Worm (Caenorhabditis elegans) whole organism, late embryonic: ENCODE data around the gene F17E9.16.

Source experiments
- C08G9.2 ChIP-seq: sonication (generic microtip); optimal IDR thresholded peaks from 2 replicates; lab custom pipeline; 2016; ENCODE audit warnings: mild to moderate bottlenecking, missing genetic modification characterization, moderate library complexity, missing compliant biosample characterization
- C38D4.7 ChIP-seq: fragments of 200-800 bp; sonication (Bioruptor generic); optimal IDR thresholded peaks from 2 replicates; lab custom pipeline; 2018; ENCODE audit warnings: mild to moderate bottlenecking, missing genetic modification characterization, moderate library complexity, missing compliant biosample characterization
- K02D7.2 ChIP-seq: sonication (generic microtip); optimal IDR thresholded peaks from 2 replicates; lab custom pipeline; 2017; ENCODE audit warnings: mild to moderate bottlenecking, missing genetic modification characterization, missing compliant biosample characterization
- K09A11.1 ChIP-seq: sonication (generic microtip); optimal IDR thresholded peaks from 2 replicates; lab custom pipeline; 2017; ENCODE audit warnings: antibody characterized with exemption, mild to moderate bottlenecking, missing genetic modification characterization, missing compliant biosample characterization; ENCODE audit not compliant: insufficient read depth
- T23F11.4 ChIP-seq: fragments of 200-800 bp; sonication (Bioruptor generic); optimal IDR thresholded peaks from 2 replicates; lab custom pipeline; 2018; ENCODE audit warnings: mild to moderate bottlenecking, missing genetic modification characterization, missing compliant biosample characterization
- Y22D7AL.16 ChIP-seq: sonication (generic microtip); optimal IDR thresholded peaks from 2 replicates; lab custom pipeline; 2016; ENCODE audit warnings: missing genetic modification characterization, missing compliant biosample characterization
- ceh-14 ChIP-seq: sonication (generic microtip); optimal IDR thresholded peaks from 2 replicates; lab custom pipeline; 2016; ENCODE audit warnings: missing genotype, missing genetic modification characterization, missing compliant biosample characterization
- ceh-22 ChIP-seq: sonication (generic microtip); optimal IDR thresholded peaks from 2 replicates; lab custom pipeline; 2017; ENCODE audit warnings: missing biosample characterization, missing genetic modification characterization
- ceh-24 ChIP-seq: sonication (generic microtip); optimal IDR thresholded peaks from 2 replicates; lab custom pipeline; 2016; ENCODE audit warnings: mild to moderate bottlenecking, missing genetic modification characterization, missing compliant biosample characterization
- ceh-30 ChIP-seq: fragments of 150-350 bp; optimal IDR thresholded peaks from 2 replicates; lab custom pipeline; 2014; ENCODE audit warnings: missing biosample characterization, missing genetic modification characterization
- ceh-31 ChIP-seq: sonication (generic microtip); optimal IDR thresholded peaks from 2 replicates; lab custom pipeline; 2016; ENCODE audit warnings: missing genetic modification characterization, missing compliant biosample characterization
- ceh-45 ChIP-seq: fragments of 200-800 bp; sonication (Bioruptor generic); IDR thresholded peaks from 2 replicates; pipeline ENCODE4 v1.3.6; 2022; ENCODE audit warnings: missing genetic modification reagents, missing genetic modification characterization, missing compliant biosample characterization
- ceh-6 ChIP-seq: fragments of 200-800 bp; sonication (Bioruptor generic); optimal IDR thresholded peaks from 2 replicates; lab custom pipeline; 2018; ENCODE audit warnings: mild to moderate bottlenecking, missing genetic modification characterization, missing compliant biosample characterization
- ceh-9 ChIP-seq: sonication (generic microtip); optimal IDR thresholded peaks from 2 replicates; lab custom pipeline; 2016; ENCODE audit warnings: mild to moderate bottlenecking, missing genetic modification characterization, inconsistent platforms, missing compliant biosample characterization
- che-1 ChIP-seq: sonication (generic microtip); optimal IDR thresholded peaks from 2 replicates; lab custom pipeline; 2016; ENCODE audit warnings: mild to moderate bottlenecking, missing genetic modification characterization, missing compliant biosample characterization
- dve-1 ChIP-seq: sonication (generic microtip); optimal IDR thresholded peaks from 2 replicates; lab custom pipeline; 2017; ENCODE audit warnings: antibody characterized with exemption, mild to moderate bottlenecking, missing genetic modification characterization, missing compliant biosample characterization
- elt-2 ChIP-seq: sonication (generic microtip); optimal IDR thresholded peaks from 2 replicates; lab custom pipeline; 2016; ENCODE audit warnings: missing genetic modification reagents, missing genetic modification characterization, missing compliant biosample characterization
- ets-4 ChIP-seq: sonication (generic microtip); optimal IDR thresholded peaks from 2 replicates; lab custom pipeline; 2016; ENCODE audit warnings: missing genetic modification characterization, missing compliant biosample characterization
- eyg-1 ChIP-seq: sonication (generic microtip); optimal IDR thresholded peaks from 2 replicates; lab custom pipeline; 2016; ENCODE audit warnings: missing genotype, missing genetic modification characterization, missing compliant biosample characterization
- fax-1 ChIP-seq: sonication (generic microtip); optimal IDR thresholded peaks from 2 replicates; lab custom pipeline; 2016; ENCODE audit warnings: missing genotype, missing genetic modification characterization, missing compliant biosample characterization
- hlh-15 ChIP-seq: sonication (generic microtip); optimal IDR thresholded peaks from 2 replicates; lab custom pipeline; 2016; ENCODE audit warnings: missing genetic modification characterization, missing compliant biosample characterization
- hlh-6 ChIP-seq: sonication (generic microtip); optimal IDR thresholded peaks from 2 replicates; lab custom pipeline; 2016; ENCODE audit warnings: missing genotype, missing genetic modification characterization, missing compliant biosample characterization
- hlh-8 ChIP-seq: sonication (generic microtip); optimal IDR thresholded peaks from 2 replicates; lab custom pipeline; 2016; ENCODE audit warnings: missing genotype, missing genetic modification characterization, missing compliant biosample characterization
- lim-6 ChIP-seq: sonication (generic microtip); optimal IDR thresholded peaks from 2 replicates; lab custom pipeline; 2016; ENCODE audit warnings: missing genetic modification characterization, missing compliant biosample characterization
- madf-2 ChIP-seq: sonication (generic microtip); optimal IDR thresholded peaks from 2 replicates; lab custom pipeline; 2017; ENCODE audit warnings: missing genetic modification characterization, missing compliant biosample characterization
- mec-3 ChIP-seq: sonication (generic microtip); optimal IDR thresholded peaks from 2 replicates; lab custom pipeline; 2016; ENCODE audit warnings: borderline replicate concordance, missing genetic modification characterization, missing compliant biosample characterization
- nhr-11 ChIP-seq: fragments of 150-350 bp; optimal IDR thresholded peaks from 2 replicates; lab custom pipeline; 2014; ENCODE audit warnings: missing biosample characterization, missing genetic modification characterization
- nhr-232 ChIP-seq: sonication (generic microtip); optimal IDR thresholded peaks from 2 replicates; lab custom pipeline; 2016; ENCODE audit warnings: missing genetic modification characterization, missing compliant biosample characterization
- npax-4 ChIP-seq: sonication (generic microtip); optimal IDR thresholded peaks from 2 replicates; lab custom pipeline; 2016; ENCODE audit warnings: missing genetic modification characterization, missing compliant biosample characterization
- pag-3 ChIP-seq: sonication (generic microtip); optimal IDR thresholded peaks from 2 replicates; lab custom pipeline; 2016; ENCODE audit warnings: missing compliant biosample characterization, missing genetic modification characterization, borderline replicate concordance
- pat-9 ChIP-seq: fragments of 200-800 bp; sonication (Bioruptor generic); optimal IDR thresholded peaks from 2 replicates; lab custom pipeline; 2018; ENCODE audit warnings: mild to moderate bottlenecking, missing genetic modification characterization, moderate library complexity, missing compliant biosample characterization
- pha-4 ChIP-seq: fragments of 150-350 bp; optimal IDR thresholded peaks from 2 replicates; lab custom pipeline; 2018; ENCODE audit warnings: missing biosample characterization, missing genetic modification reagents, missing genetic modification characterization
- pqm-1 ChIP-seq: sonication (generic microtip); optimal IDR thresholded peaks from 2 replicates; lab custom pipeline; 2016; ENCODE audit warnings: missing genetic modification characterization, missing compliant biosample characterization
- pros-1 ChIP-seq: fragments of 150-350 bp; optimal IDR thresholded peaks from 2 replicates; lab custom pipeline; 2014; ENCODE audit warnings: missing biosample characterization, missing genetic modification reagents, missing genetic modification characterization
- rnt-1 ChIP-seq: sonication (generic microtip); optimal IDR thresholded peaks from 2 replicates; lab custom pipeline; 2016; ENCODE audit warnings: missing genetic modification characterization, missing compliant biosample characterization
- sox-2 ChIP-seq: fragments of 200-800 bp; sonication (Bioruptor generic); IDR thresholded peaks from 2 replicates; pipeline ENCODE4 v1.3.6; 2022; ENCODE audit warnings: missing genetic modification reagents, missing genetic modification characterization, missing compliant biosample characterization
- sox-4 ChIP-seq: sonication (generic microtip); optimal IDR thresholded peaks from 2 replicates; lab custom pipeline; 2017; ENCODE audit warnings: mild to moderate bottlenecking, missing genetic modification characterization, inconsistent platforms, missing compliant biosample characterization
- syd-9 ChIP-seq: sonication (generic microtip); optimal IDR thresholded peaks from 2 replicates; lab custom pipeline; 2016; ENCODE audit warnings: mild to moderate bottlenecking, missing genetic modification characterization, moderate library complexity, missing compliant biosample characterization
- tbx-2 ChIP-seq: sonication (generic microtip); optimal IDR thresholded peaks from 2 replicates; lab custom pipeline; 2016; ENCODE audit warnings: missing genetic modification characterization, missing compliant biosample characterization
- tbx-7 ChIP-seq: sonication (generic microtip); optimal IDR thresholded peaks from 2 replicates; lab custom pipeline; 2016; ENCODE audit warnings: missing genotype, missing genetic modification characterization, missing compliant biosample characterization
- unc-3 ChIP-seq, 2 experiments: fragments of 200-800 bp in 1 of 2; sonication (Bioruptor generic) in 1 of 2; sonication (generic microtip) in 1 of 2; conservative IDR thresholded peaks in 1 of 2; optimal IDR thresholded peaks in 1 of 2; 2 replicates each; pipeline versions ENCODE4 v1.3.6 to Lab custom; 2016 to 2022; ENCODE audit warnings: missing compliant biosample characterization in 2 of 2, missing genetic modification characterization in 2 of 2, missing genetic modification reagents in 1 of 2
- unc-42 ChIP-seq: sonication (generic microtip); optimal IDR thresholded peaks from 2 replicates; lab custom pipeline; 2016; ENCODE audit warnings: missing genotype, missing genetic modification characterization, missing compliant biosample characterization
- unc-55 ChIP-seq: sonication (generic microtip); optimal IDR thresholded peaks from 2 replicates; lab custom pipeline; 2017; ENCODE audit warnings: missing biosample characterization, missing genetic modification reagents, missing genetic modification characterization
- unc-86 ChIP-seq: sonication (generic microtip); optimal IDR thresholded peaks from 2 replicates; lab custom pipeline; 2016; ENCODE audit warnings: missing genetic modification characterization, missing compliant biosample characterization
- zip-5 ChIP-seq: sonication (generic microtip); optimal IDR thresholded peaks from 2 replicates; lab custom pipeline; 2016; ENCODE audit warnings: missing genetic modification characterization, missing compliant biosample characterization

The F17E9.16 gene

DNA sequence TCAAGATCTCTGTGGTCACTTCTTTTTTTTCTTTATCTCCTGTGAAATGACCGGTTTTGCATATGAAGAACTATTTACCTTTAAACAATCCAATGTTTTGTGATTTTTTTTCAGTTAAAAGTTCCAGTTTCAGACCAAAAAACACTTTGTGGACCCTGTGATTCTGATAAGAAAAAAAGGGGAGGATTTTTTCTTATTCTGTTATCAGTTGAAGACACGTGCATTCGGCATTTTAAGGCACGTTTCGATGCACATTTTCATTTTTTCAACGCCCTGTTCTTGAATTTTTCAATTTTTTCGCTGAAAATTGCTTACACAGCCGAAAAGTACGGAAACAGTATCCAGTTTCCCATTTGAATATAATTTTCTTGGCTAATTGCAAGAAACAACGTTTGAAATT is 14.2 kb downstream of the F17E9.16 start, which contains the start of gene aagr-1:
Gene aagr-1, plus strand, starts transcription at position 227 of the 400 bp plus-strand sequence.
- no peak for TF ChIP-seq nhr-232 (tag; lab: Kevin White, UChicago)
- TF ChIP-seq pha-4 (tag; lab: Kevin White, UChicago): no peak
- TF ChIP-seq C38D4.7: no peak
- no peak for TF ChIP-seq ceh-9
- no peak for TF ChIP-seq unc-86 (tag; lab: Kevin White, UChicago)
- no peak for TF ChIP-seq ceh-6 (GFP tag; lab: Kevin White, UChicago)
- TF ChIP-seq madf-2 (tag; lab: Kevin White, UChicago): no peak
- no peak for TF ChIP-seq ceh-14 (tag; lab: Kevin White, UChicago)
- TF ChIP-seq Y22D7AL.16: no peak
- TF ChIP-seq sox-4: no peak
- TF ChIP-seq hlh-15 (tag; lab: Kevin White, UChicago): no peak
- TF ChIP-seq pqm-1 (tag; lab: Kevin White, UChicago): no peak
- no peak for TF ChIP-seq syd-9 (tag; lab: Kevin White, UChicago)
- no peak for TF ChIP-seq dve-1 (tag; lab: Kevin White, UChicago)
- no peak for TF ChIP-seq unc-3 (GFP tag; conservative IDR thresholded peaks at IDR 0.05; lab: Robert Waterston, UW)
- TF ChIP-seq unc-3 (tag; optimal IDR thresholded peaks at IDR 0.05; lab: Kevin White, UChicago): no peak
- TF ChIP-seq lim-6: no peak
- no peak for TF ChIP-seq npax-4
- no peak for TF ChIP-seq hlh-6 (tag; lab: Kevin White, UChicago)
- no peak for TF ChIP-seq tbx-2 (tag; lab: Kevin White, UChicago)

DNA sequence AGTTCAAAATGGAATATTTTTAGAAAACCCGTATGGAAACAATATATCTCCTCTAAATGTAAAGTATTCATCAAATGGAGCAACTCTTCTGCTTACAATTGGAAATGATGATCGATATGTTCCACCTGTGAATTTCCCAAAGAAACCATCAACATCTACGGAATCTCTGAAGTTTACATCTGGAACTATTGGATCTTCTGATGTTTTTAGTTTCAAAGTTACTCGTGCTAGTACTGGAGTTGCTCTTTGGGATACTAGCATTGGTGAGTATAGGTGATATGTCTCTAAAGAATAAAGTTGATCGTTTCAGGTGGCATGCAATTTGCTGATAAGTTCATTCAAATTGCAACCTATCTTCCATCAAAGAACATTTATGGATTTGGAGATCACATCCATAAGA is 15.8 kb downstream of the F17E9.16 start:
- no peak for TF ChIP-seq madf-2 (tag; lab: Kevin White, UChicago)
- no peak for TF ChIP-seq fax-1
- TF ChIP-seq, all 69 proteins: peak for 0

DNA sequence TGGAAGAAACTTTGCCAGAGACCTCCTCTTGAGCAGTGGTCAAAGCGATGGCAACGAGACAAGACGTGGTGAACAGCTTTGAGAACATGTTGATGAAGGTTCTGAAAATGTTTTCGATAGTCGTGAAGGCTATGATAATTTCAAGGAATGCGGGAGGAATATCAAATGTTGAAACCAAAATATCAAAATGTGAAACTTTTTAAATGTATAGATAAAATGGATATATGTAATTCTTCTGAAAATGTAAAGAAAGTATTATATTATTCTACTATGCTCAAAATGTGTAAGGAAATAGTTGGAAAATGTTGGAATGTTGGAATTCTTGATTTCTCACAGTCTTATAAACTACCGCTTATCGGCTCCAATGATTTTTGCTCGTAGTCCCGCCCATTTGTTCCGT is 17.0 kb downstream of the F17E9.16 start, which contains the start of gene D2096.6:
Gene D2096.6, minus strand, starts transcription at position 101 of the 400 bp plus-strand sequence.
- TF ChIP-seq che-1 (tag; lab: Kevin White, UChicago): no peak
- no peak for TF ChIP-seq T23F11.4 (GFP tag; lab: Kevin White, UChicago)
- no peak for TF ChIP-seq mec-3 (tag; lab: Kevin White, UChicago)
- TF ChIP-seq Y22D7AL.16: no peak
- no peak for TF ChIP-seq syd-9 (tag; lab: Kevin White, UChicago)
- no peak for TF ChIP-seq unc-55 (GFP tag; lab: Kevin White, UChicago)
- no peak for TF ChIP-seq unc-42
- TF ChIP-seq hlh-15 (tag; lab: Kevin White, UChicago): no peak

DNA sequence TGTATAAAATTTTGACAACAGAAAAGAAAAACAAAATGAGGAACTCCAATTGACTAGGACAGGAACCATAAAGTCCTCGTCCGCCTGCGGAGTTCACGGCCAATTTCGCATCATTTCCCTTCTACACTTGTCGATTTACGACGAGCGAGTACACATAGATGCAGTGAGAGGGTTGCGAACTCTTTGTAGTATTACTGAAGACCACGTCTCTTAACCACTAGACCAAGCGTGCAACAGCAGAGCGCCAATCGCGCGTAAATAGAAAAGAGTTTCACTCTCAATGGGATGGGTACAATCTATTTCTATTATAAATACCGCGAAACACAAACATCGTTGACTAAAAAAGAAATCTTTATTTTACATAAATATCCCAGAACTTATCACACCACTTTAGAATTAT is 23.2 kb downstream of the F17E9.16 start:
- TF ChIP-seq hlh-6 (tag; lab: Kevin White, UChicago) (peak; percentile 89), sox-2 (GFP tag; lab: Robert Waterston, UW) (peak; percentile 72), ets-4 (tag; lab: Kevin White, UChicago) (peak; percentile 34), pag-3 (peak; percentile 39), nhr-232 (tag; lab: Kevin White, UChicago) (peak; percentile 82), unc-42 (peak; percentile 61), pqm-1 (tag; lab: Kevin White, UChicago) (peak; percentile 16), rnt-1 (tag; lab: Kevin White, UChicago) (peak; percentile 50), eyg-1 (tag; lab: Kevin White, UChicago) (peak; percentile 77), elt-2 (tag; lab: Kevin White, UChicago) (peak; percentile 94), ceh-24 (tag; lab: Kevin White, UChicago) (no peak), K09A11.1 (tag; lab: Kevin White, UChicago) (peak; percentile 67), ceh-45 (peak; percentile 52; the same call in 1 of the 2 replicates), tbx-7 (tag; lab: Kevin White, UChicago) (peak; percentile 34), ceh-31 (tag; lab: Kevin White, UChicago) (peak; percentile 72), che-1 (tag; lab: Kevin White, UChicago) (peak; percentile 86), ceh-30 (tag; lab: Kevin White, UChicago) (peak; percentile 53), nhr-11 (tag; lab: Kevin White, UChicago) (no peak), pros-1 (tag; lab: Kevin White, UChicago) (peak; percentile 49), ceh-22 (tag; lab: Kevin White, UChicago) (no peak), C38D4.7 (peak; percentile 87), pat-9 (tag; lab: Kevin White, UChicago) (peak; percentile 87), hlh-15 (tag; lab: Kevin White, UChicago) (peak; percentile 67), K02D7.2 (peak; percentile 51), hlh-8 (tag; lab: Kevin White, UChicago) (peak; percentile 66), tbx-2 (tag; lab: Kevin White, UChicago) (peak; percentile 86), madf-2 (tag; lab: Kevin White, UChicago) (peak; percentile 86), C08G9.2 (tag; lab: Kevin White, UChicago) (peak; percentile 69), zip-5 (tag; lab: Kevin White, UChicago) (peak; percentile 70)
